Fruit fly (Drosophila melanogaster) whole organism, embryonic: ENCODE results near the gene CG6431.

Source experiments
- CG10366 ChIP-seq: fragments of 200-800 bp; sonication (Bioruptor generic); IDR thresholded peaks from 2 replicates; pipeline ENCODE4 v1.3.6; 2022; ENCODE audit warnings: missing biosample characterization, missing genetic modification characterization
- CG10979 ChIP-seq: fragments of 200-800 bp; sonication (Bioruptor generic); optimal IDR thresholded peaks from 2 replicates; lab custom pipeline; 2018; ENCODE audit warnings: missing biosample characterization, mild to moderate bottlenecking, missing genetic modification characterization, moderate library complexity
- CG11093 ChIP-seq: fragments of 200-800 bp; sonication (Bioruptor generic); IDR thresholded peaks from 3 replicates; pipeline ENCODE4 v1.3.6; 2022; ENCODE audit warnings: missing biosample characterization, missing genetic modification characterization
- CG11456 ChIP-seq: fragments of 200-800 bp; sonication (Bioruptor generic); IDR thresholded peaks from 3 replicates; pipeline ENCODE4 v1.3.6; 2022; ENCODE audit warnings: missing biosample characterization, missing genetic modification characterization
- CG12391 ChIP-seq: fragments of 200-800 bp; sonication (Bioruptor generic); optimal IDR thresholded peaks from 3 replicates; lab custom pipeline; 2018; ENCODE audit warnings: missing biosample characterization, mild to moderate bottlenecking, missing genetic modification characterization, moderate library complexity
- CG15011 ChIP-seq: fragments of 200-800 bp; sonication (Bioruptor generic); optimal IDR thresholded peaks from 3 replicates; lab custom pipeline; 2018; ENCODE audit warnings: missing biosample characterization, mild to moderate bottlenecking, missing genetic modification characterization
- CG17186 ChIP-seq: fragments of 200-800 bp; sonication (Bioruptor generic); optimal IDR thresholded peaks from 3 replicates; lab custom pipeline; 2017; ENCODE audit warnings: missing biosample characterization, missing genetic modification reagents, missing genetic modification characterization
- CG17328 ChIP-seq: fragments of 200-800 bp; sonication (Bioruptor generic); IDR thresholded peaks from 2 replicates; pipeline ENCODE4 v1.3.6; 2022; ENCODE audit warnings: missing biosample characterization, missing genetic modification characterization
- CG17385 ChIP-seq: fragments of 200-800 bp; sonication (Bioruptor generic); optimal IDR thresholded peaks from 3 replicates; lab custom pipeline; 2018; ENCODE audit warnings: missing biosample characterization, mild to moderate bottlenecking, missing genetic modification characterization
- CG2116 ChIP-seq: fragments of 200-800 bp; sonication (Bioruptor generic); optimal IDR thresholded peaks from 3 replicates; lab custom pipeline; 2018; ENCODE audit warnings: missing biosample characterization, mild to moderate bottlenecking, missing genetic modification characterization
- CG2202 ChIP-seq: fragments of 200-800 bp; sonication (Bioruptor generic); optimal IDR thresholded peaks from 2 replicates; lab custom pipeline; 2018; ENCODE audit warnings: missing biosample characterization, mild to moderate bottlenecking, missing genetic modification characterization
- CG31224 ChIP-seq: fragments of 200-800 bp; sonication (Bioruptor generic); IDR thresholded peaks from 2 replicates; pipeline ENCODE4 v1.3.6; 2022; ENCODE audit warnings: missing biosample characterization, missing genetic modification characterization
- CG31365 ChIP-seq: fragments of 200-800 bp; sonication (Bioruptor generic); optimal IDR thresholded peaks from 2 replicates; lab custom pipeline; 2018; ENCODE audit warnings: missing biosample characterization, mild to moderate bottlenecking, missing genetic modification characterization
- CG34224 ChIP-seq: fragments of 200-800 bp; sonication (Bioruptor generic); IDR thresholded peaks from 3 replicates; pipeline ENCODE4 v1.3.6; 2022; ENCODE audit warnings: missing biosample characterization, missing genetic modification characterization; ENCODE audit not compliant: partially characterized antibody
- CG34376 ChIP-seq: fragments of 200-800 bp; sonication (Bioruptor generic); optimal IDR thresholded peaks from 2 replicates; lab custom pipeline; 2018; ENCODE audit warnings: missing biosample characterization, mild to moderate bottlenecking, missing genetic modification characterization
- CG4360 ChIP-seq: fragments of 200-800 bp; sonication (Bioruptor generic); IDR thresholded peaks from 2 replicates; pipeline ENCODE4 v1.3.6; 2022; ENCODE audit warnings: missing biosample characterization, missing genetic modification characterization
- CG43689 ChIP-seq: fragments of 200-800 bp; sonication (Bioruptor generic); IDR thresholded peaks from 2 replicates; pipeline ENCODE4 v1.3.6; 2022; ENCODE audit warnings: missing biosample characterization, missing genetic modification characterization
- CG6689 ChIP-seq: fragments of 200-800 bp; sonication (Bioruptor generic); IDR thresholded peaks from 2 replicates; pipeline ENCODE4 v1.3.6; 2022; ENCODE audit warnings: missing biosample characterization, missing genetic modification characterization
- CG7786 ChIP-seq: fragments of 200-800 bp; sonication (Bioruptor generic); optimal IDR thresholded peaks from 2 replicates; lab custom pipeline; 2016; ENCODE audit warnings: missing biosample characterization, missing genetic modification characterization
- CG7839 ChIP-seq: fragments of 200-800 bp; sonication (Bioruptor generic); optimal IDR thresholded peaks from 3 replicates; lab custom pipeline; 2018; ENCODE audit warnings: missing biosample characterization, mild to moderate bottlenecking, missing genetic modification characterization, moderate library complexity
- CG8765 ChIP-seq: fragments of 200-800 bp; sonication (Bioruptor generic); IDR thresholded peaks from 2 replicates; pipeline ENCODE4 v1.3.6; 2022; ENCODE audit warnings: missing biosample characterization, missing genetic modification characterization
- CG8944 ChIP-seq: fragments of 200-800 bp; sonication (Bioruptor generic); optimal IDR thresholded peaks from 3 replicates; lab custom pipeline; 2016; ENCODE audit warnings: missing biosample characterization, missing genetic modification characterization
- Dbx ChIP-seq: fragments of 200-800 bp; sonication (Bioruptor generic); IDR thresholded peaks from 3 replicates; pipeline ENCODE4 v1.3.6; 2022; ENCODE audit warnings: missing biosample characterization, missing genetic modification characterization
- Eip74EF ChIP-seq, 2 experiments: fragments of 200-800 bp in 1 of 2; fragments of >200 bp in 1 of 2; sonication (Bioruptor generic) in 1 of 2; optimal IDR thresholded peaks; 2 replicates each; lab custom pipeline; 2017 to 2019; ENCODE audit warnings: missing biosample characterization in 2 of 2, missing genetic modification characterization in 2 of 2, mild to moderate bottlenecking in 1 of 2, moderate library complexity in 1 of 2
- MBD-R2 ChIP-seq: fragments of 200-800 bp; sonication (Bioruptor generic); IDR thresholded peaks from 2 replicates; pipeline ENCODE4 v1.3.6; 2022; ENCODE audit warnings: missing biosample characterization, missing genetic modification characterization
- Med ChIP-seq: fragments of 200-800 bp; sonication (Bioruptor generic); peaks from one replicate; lab custom pipeline; 2016; ENCODE audit warnings: missing biosample characterization, missing genetic modification characterization, mild to moderate bottlenecking, inconsistent platforms, moderate library complexity
- Oli ChIP-seq: fragments of 200-800 bp; sonication (Bioruptor generic); optimal IDR thresholded peaks from 2 replicates; lab custom pipeline; 2018; ENCODE audit warnings: missing biosample characterization, mild to moderate bottlenecking, missing genetic modification characterization, moderate library complexity
- Rfx ChIP-seq: fragments of 200-800 bp; sonication (Bioruptor generic); IDR thresholded peaks from 2 replicates; pipeline ENCODE4 v1.3.6; 2022; ENCODE audit warnings: missing biosample characterization, missing genetic modification characterization
- Stat92E ChIP-seq, 3 experiments: fragments of >200 bp in 2 of 3; fragments of 200-800 bp in 1 of 3; sonication (Bioruptor generic) in 1 of 3; optimal IDR thresholded peaks; 2 replicates each; lab custom pipeline; 2017 to 2019; ENCODE audit warnings: missing biosample characterization in 3 of 3, missing genetic modification characterization in 3 of 3, mild to moderate bottlenecking in 1 of 3, moderate library complexity in 1 of 3
- Taf1 ChIP-seq: fragments of 200-800 bp; sonication (Bioruptor generic); IDR thresholded peaks from 2 replicates; pipeline ENCODE4 v1.3.6; 2022; ENCODE audit warnings: missing biosample characterization, missing genetic modification characterization
- abd-A ChIP-seq: fragments of 200-800 bp; sonication (Bioruptor generic); optimal IDR thresholded peaks from 3 replicates; lab custom pipeline; 2019; ENCODE audit warnings: missing biosample characterization, mild to moderate bottlenecking, missing genetic modification characterization, moderate library complexity
- ac ChIP-seq: fragments of 200-800 bp; sonication (Bioruptor generic); optimal IDR thresholded peaks from 3 replicates; lab custom pipeline; 2017; ENCODE audit warnings: missing biosample characterization, mild to moderate bottlenecking, missing genetic modification characterization
- aop ChIP-seq: fragments of 200-800 bp; sonication (Bioruptor generic); IDR thresholded peaks from 2 replicates; pipeline ENCODE4 v1.3.6; 2022; ENCODE audit warnings: missing biosample characterization, missing genetic modification characterization
- ci ChIP-seq: fragments of 200-800 bp; sonication (Bioruptor generic); IDR thresholded peaks from 3 replicates; pipeline ENCODE4 v1.3.6; 2022; ENCODE audit warnings: missing biosample characterization, missing genetic modification characterization
- esg ChIP-seq: fragments of 200-800 bp; sonication (Bioruptor generic); conservative IDR thresholded peaks from 2 replicates; pipeline ENCODE4 v1.3.6; 2022; ENCODE audit warnings: missing biosample characterization, missing genetic modification characterization
- ewg ChIP-seq: fragments of 200-800 bp; sonication (Bioruptor generic); optimal IDR thresholded peaks from 3 replicates; lab custom pipeline; 2017; ENCODE audit warnings: mild to moderate bottlenecking, missing biosample characterization, missing genetic modification reagents, missing genetic modification characterization
- exex ChIP-seq: fragments of 200-800 bp; sonication (Bioruptor generic); optimal IDR thresholded peaks from 4 replicates; lab custom pipeline; 2018; ENCODE audit warnings: missing biosample characterization, mild to moderate bottlenecking, missing genetic modification characterization, moderate library complexity
- hkb ChIP-seq, 2 experiments: fragments of 200-800 bp in 1 of 2; fragments of >200 bp in 1 of 2; sonication (Bioruptor generic) in 1 of 2; IDR thresholded peaks in 1 of 2; optimal IDR thresholded peaks in 1 of 2; 2 replicates each; pipeline versions ENCODE4 v1.3.6 to Lab custom; 2017 to 2022; ENCODE audit warnings: missing biosample characterization in 1 of 2, missing genetic modification characterization in 1 of 2
- lola ChIP-seq, 3 experiments: fragments of >200 bp in 2 of 3; fragments of 200-800 bp in 1 of 3; sonication (Bioruptor generic) in 1 of 3; optimal IDR thresholded peaks; 2 replicates each; lab custom pipeline; 2017 to 2019; ENCODE audit warnings: missing biosample characterization in 3 of 3, missing genetic modification characterization in 3 of 3, mild to moderate bottlenecking in 1 of 3, moderate library complexity in 1 of 3
- lov ChIP-seq, 2 experiments: fragments of 200-800 bp in 1 of 2; fragments of >200 bp in 1 of 2; sonication (Bioruptor generic) in 1 of 2; IDR thresholded peaks in 1 of 2; optimal IDR thresholded peaks in 1 of 2; 2 replicates in 1 of 2; 3 replicates in 1 of 2; pipeline versions ENCODE4 v1.3.6 to Lab custom; 2017 to 2022; ENCODE audit warnings: missing biosample characterization in 1 of 2, missing genetic modification characterization in 1 of 2
- luna ChIP-seq: fragments of 200-800 bp; sonication (Bioruptor generic); optimal IDR thresholded peaks from 2 replicates; lab custom pipeline; 2016; ENCODE audit warnings: missing biosample characterization, missing genetic modification characterization
- nau ChIP-seq: fragments of 200-800 bp; sonication (Bioruptor generic); optimal IDR thresholded peaks from 3 replicates; lab custom pipeline; 2017; ENCODE audit warnings: missing biosample characterization, mild to moderate bottlenecking, missing genetic modification characterization, missing genetic modification reagents
- ro ChIP-seq: fragments of 200-800 bp; sonication (Bioruptor generic); IDR thresholded peaks from 2 replicates; pipeline ENCODE4 v1.3.6; 2022; ENCODE audit warnings: missing biosample characterization, missing genetic modification characterization
- row ChIP-seq: fragments of 200-800 bp; sonication (Bioruptor generic); IDR thresholded peaks from 3 replicates; pipeline ENCODE4 v1.3.6; 2022; ENCODE audit warnings: missing biosample characterization, missing genetic modification characterization
- sisA ChIP-seq: fragments of 200-800 bp; sonication (Bioruptor generic); IDR thresholded peaks from 2 replicates; pipeline ENCODE4 v1.3.6; 2022; ENCODE audit warnings: missing biosample characterization, missing genetic modification characterization
- tap ChIP-seq: fragments of 200-800 bp; optimal IDR thresholded peaks from 3 replicates; lab custom pipeline; 2019; ENCODE audit warnings: missing biosample characterization, mild to moderate bottlenecking, missing genetic modification characterization, moderate library complexity
- tio ChIP-seq: fragments of 200-800 bp; sonication (Bioruptor generic); optimal IDR thresholded peaks from 2 replicates; lab custom pipeline; 2017; ENCODE audit warnings: missing biosample characterization, missing genetic modification characterization, inconsistent platforms
- unpg ChIP-seq: fragments of 200-800 bp; sonication (Bioruptor generic); optimal IDR thresholded peaks from 3 replicates; lab custom pipeline; 2018; ENCODE audit warnings: missing biosample characterization, mild to moderate bottlenecking, missing genetic modification characterization, moderate library complexity
- vfl ChIP-seq: fragments of 200-800 bp; sonication (Bioruptor generic); optimal IDR thresholded peaks from 2 replicates; lab custom pipeline; 2016; ENCODE audit warnings: missing biosample characterization, missing genetic modification characterization
- vvl ChIP-seq: fragments of 200-800 bp; sonication (Bioruptor generic); IDR thresholded peaks from 2 replicates; pipeline ENCODE4 v1.3.6; 2022; ENCODE audit warnings: missing biosample characterization, missing genetic modification characterization

CG6431 gene

dm6 chr2L:10748218-10748617, 24.2 kb downstream of the CG6431 start (continued):
- peak; percentile 3 for TF ChIP-seq CG2116 (GFP tag; lab: Kevin White, UChicago)
- no peak for TF ChIP-seq lola (GFP tag; optimal IDR thresholded peaks at IDR 0.05; lab: Kevin White, UChicago)
- TF ChIP-seq sisA (GFP tag; lab: Robert Waterston, UW) = peak; percentile 40; the same call in 1 of the 2 replicates
- TF ChIP-seq CG17186 = no peak
- no peak for TF ChIP-seq luna
- no peak for TF ChIP-seq CG31224 (GFP tag; lab: Robert Waterston, UW)
- peak; percentile 41 for TF ChIP-seq Med (GFP tag; lab: Kevin White, UChicago)
- TF ChIP-seq tap (tag; lab: Kevin White, UChicago) = no peak
- no peak for TF ChIP-seq hkb (optimal IDR thresholded peaks at IDR 0.05; lab: Kevin White, UChicago)
- TF ChIP-seq hkb (GFP tag; IDR thresholded peaks at IDR 0.05; lab: Robert Waterston, UW) = 0 out of 2 replicates have a peak, but pooled peaks have one; percentile 13
- no peak for TF ChIP-seq CG10366
- TF ChIP-seq ac (GFP tag; lab: Kevin White, UChicago) = no peak
- no peak; the same call in 1 of the 2 replicates for TF ChIP-seq esg
- TF ChIP-seq Taf1 (GFP tag; lab: Robert Waterston, UW) = no peak
- TF ChIP-seq CG34224 (GFP tag; lab: Robert Waterston, UW) = no peak
- TF ChIP-seq CG31365 (tag; lab: Kevin White, UChicago) = no peak
- TF ChIP-seq CG17385 (GFP tag; lab: Kevin White, UChicago) = no peak
- TF ChIP-seq Oli (tag; lab: Kevin White, UChicago) = no peak
- TF ChIP-seq ewg (GFP tag; lab: Kevin White, UChicago) = no peak
- TF ChIP-seq exex (tag; lab: Kevin White, UChicago) = no peak
- no peak for TF ChIP-seq CG11456 (GFP tag; lab: Robert Waterston, UW)
- peak; percentile 7 for TF ChIP-seq CG12391 (tag; lab: Kevin White, UChicago)
- TF ChIP-seq CG43689 (GFP tag; lab: Robert Waterston, UW) = no peak
- no peak for TF ChIP-seq CG8944 (GFP tag; lab: Kevin White, UChicago)
- TF ChIP-seq Dbx (GFP tag; lab: Robert Waterston, UW) = no peak
- no peak for TF ChIP-seq vvl (GFP tag; lab: Robert Waterston, UW)
- TF ChIP-seq row = 0 out of 3 replicates have a peak, but pooled peaks have one; percentile 14
- TF ChIP-seq abd-A = no peak
- no peak for TF ChIP-seq MBD-R2 (GFP tag; lab: Robert Waterston, UW)
- no peak for TF ChIP-seq CG6689 (GFP tag; lab: Robert Waterston, UW)
- TF ChIP-seq CG2202 (tag; lab: Kevin White, UChicago) = no peak
- no peak for TF ChIP-seq CG7786 (GFP tag; lab: Kevin White, UChicago)
- no peak for TF ChIP-seq vfl (GFP tag; lab: Kevin White, UChicago)
- TF ChIP-seq CG10979 (tag; lab: Kevin White, UChicago) = peak; percentile 16
- no peak for TF ChIP-seq ro (GFP tag; lab: Robert Waterston, UW)
- no peak for TF ChIP-seq CG7839 (tag; lab: Kevin White, UChicago)
- no peak for TF ChIP-seq CG34376 (GFP tag; lab: Kevin White, UChicago)
- no peak for TF ChIP-seq nau
- TF ChIP-seq Rfx (GFP tag; lab: Robert Waterston, UW) = no peak
- TF ChIP-seq lov (optimal IDR thresholded peaks at IDR 0.05; lab: Kevin White, UChicago) = no peak
- TF ChIP-seq lov (GFP tag; IDR thresholded peaks at IDR 0.05; lab: Robert Waterston, UW) = no peak
- peak; percentile 23; the same call in 1 of the 2 replicates for TF ChIP-seq CG17328 (GFP tag; lab: Robert Waterston, UW)
- TF ChIP-seq CG15011 (GFP tag; lab: Kevin White, UChicago) = no peak
- TF ChIP-seq CG8765 (GFP tag; lab: Robert Waterston, UW) = no peak
- TF ChIP-seq Eip74EF (GFP tag; optimal IDR thresholded peaks at IDR 0.05; lab: Kevin White, UChicago) = no peak
- 0 out of 2 replicates have a peak, but pooled peaks have one; percentile 18 for TF ChIP-seq CG4360 (GFP tag; lab: Robert Waterston, UW)
- TF ChIP-seq aop = no peak
- TF ChIP-seq unpg (GFP tag; lab: Kevin White, UChicago) = no peak
- TF ChIP-seq tio (GFP tag; lab: Kevin White, UChicago) = no peak
- no peak for TF ChIP-seq CG11093 (GFP tag; lab: Robert Waterston, UW)
- no peak for TF ChIP-seq Stat92E (GFP tag; optimal IDR thresholded peaks at IDR 0.05; lab: Kevin White, UChicago)
- TF ChIP-seq ci (GFP tag; lab: Robert Waterston, UW) = peak; percentile 49; the same call in 2 of the 3 replicates
